Worm (Caenorhabditis elegans) whole organism, L4 larva: ENCODE data around the gene pho-14.

Source experiments
- ceh-82 ChIP-seq: sonication (generic microtip); optimal IDR thresholded peaks from 2 replicates; lab custom pipeline; 2017; ENCODE audit warnings: missing biosample characterization, missing genetic modification characterization
- ctbp-1 ChIP-seq: fragments of 200-800 bp; sonication (Bioruptor generic); IDR thresholded peaks from 2 replicates; pipeline ENCODE4 v1.3.6; 2022; ENCODE audit warnings: missing genetic modification reagents, missing genetic modification characterization, missing compliant biosample characterization
- egl-27 ChIP-seq: sonication (generic microtip); optimal IDR thresholded peaks from 3 replicates; lab custom pipeline; 2017; ENCODE audit warnings: missing biosample characterization, missing genetic modification reagents, missing genetic modification characterization
- mes-2 ChIP-seq: sonication (generic microtip); optimal IDR thresholded peaks from 2 replicates; lab custom pipeline; 2016; ENCODE audit warnings: missing genotype, mild to moderate bottlenecking, missing genetic modification characterization, missing compliant biosample characterization; ENCODE audit not compliant: poor library complexity, severe bottlenecking
- nhr-11 ChIP-seq: fragments of 150-350 bp; optimal IDR thresholded peaks from 2 replicates; lab custom pipeline; 2014; ENCODE audit warnings: missing biosample characterization, missing genetic modification characterization
- nhr-28 ChIP-seq: fragments of 150-350 bp; optimal IDR thresholded peaks from 2 replicates; lab custom pipeline; 2014; ENCODE audit warnings: missing biosample characterization, missing genetic modification characterization
- nhr-77 ChIP-seq: fragments of 150-350 bp; optimal IDR thresholded peaks from 2 replicates; lab custom pipeline; 2014; ENCODE audit warnings: missing biosample characterization, missing genetic modification characterization
- snpc-1.2 ChIP-seq: fragments of 200-800 bp; sonication (Bioruptor generic); IDR thresholded peaks from 2 replicates; pipeline ENCODE4 v1.3.6; 2022; ENCODE audit warnings: missing genetic modification reagents, missing genetic modification characterization, missing compliant biosample characterization
- zag-1 ChIP-seq: fragments of 150-350 bp; optimal IDR thresholded peaks from 2 replicates; lab custom pipeline; 2014; ENCODE audit warnings: missing biosample characterization, missing genetic modification characterization

DNA sequence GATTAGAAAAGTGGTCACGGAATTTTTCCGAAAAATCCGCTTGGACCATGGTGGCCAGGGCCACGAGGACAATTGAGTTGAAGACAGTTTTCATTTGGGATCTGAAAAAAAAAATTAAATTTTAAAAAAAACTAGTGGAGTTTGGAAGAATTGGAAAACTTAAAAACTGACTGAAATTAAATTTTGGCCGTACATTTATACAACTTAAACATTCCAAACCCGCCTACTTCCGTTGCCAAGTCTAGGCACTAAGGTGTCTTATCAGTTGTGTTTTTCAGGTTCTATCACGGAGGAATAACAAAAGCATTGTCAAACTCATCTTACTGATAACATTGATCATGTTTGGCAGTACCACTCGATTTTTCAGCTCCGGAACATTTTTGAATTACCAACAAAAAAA, 13.5 kb upstream of the pho-14 start, which contains the start of gene lips-12:
- TF ChIP-seq snpc-1.2 (GFP tag; lab: Robert Waterston, UW) (no peak), zag-1 (tag; lab: Kevin White, UChicago) (no peak), nhr-28 (tag; lab: Kevin White, UChicago) (no peak), ctbp-1 (GFP tag; lab: Robert Waterston, UW) (no peak), ceh-82 (no peak), nhr-11 (no peak), mes-2 (tag; lab: Kevin White, UChicago) (no peak), nhr-77 (no peak), egl-27 (no peak)
